Worm (Caenorhabditis elegans) whole organism, L2 larva: ENCODE data around the gene str-228.
"Not testable (repeated sequence)": the region's sequence is repeated elsewhere in the genome, so short reads cannot be mapped to it uniquely, and the experiment has no call there.

Experiments used
- ama-1 ChIP-seq: fragments of 150-350 bp; optimal IDR thresholded peaks from 2 replicates; lab custom pipeline; 2018; ENCODE audit warnings: inconsistent platforms
- crh-2 ChIP-seq: sonication (generic microtip); optimal IDR thresholded peaks from 2 replicates; lab custom pipeline; 2017; ENCODE audit warnings: missing biosample characterization, missing genetic modification characterization
- elt-1 ChIP-seq: fragments of 150-350 bp; optimal IDR thresholded peaks from 2 replicates; lab custom pipeline; 2014; ENCODE audit warnings: missing biosample characterization, missing genetic modification characterization
- fos-1 ChIP-seq: fragments of 150-350 bp; optimal IDR thresholded peaks from 2 replicates; lab custom pipeline; 2014; ENCODE audit warnings: missing biosample characterization, missing genetic modification characterization
- lin-11 ChIP-seq: fragments of 150-350 bp; sonication (generic microtip); optimal IDR thresholded peaks from 2 replicates; lab custom pipeline; 2014; ENCODE audit warnings: missing biosample characterization, missing genetic modification characterization, inconsistent platforms, mixed read lengths
- lin-13 ChIP-seq: fragments of 150-350 bp; optimal IDR thresholded peaks from 2 replicates; lab custom pipeline; 2014; ENCODE audit warnings: missing biosample characterization, missing genetic modification reagents, missing genetic modification characterization
- lin-39 ChIP-seq: fragments of 150-350 bp; optimal IDR thresholded peaks from 2 replicates; lab custom pipeline; 2014; ENCODE audit warnings: missing biosample characterization, missing genetic modification reagents, missing genetic modification characterization
- mbf-1 ChIP-seq: sonication (generic microtip); optimal IDR thresholded peaks from 2 replicates; lab custom pipeline; 2017; ENCODE audit warnings: missing biosample characterization, missing genetic modification characterization
- mdl-1 ChIP-seq, 2 experiments: fragments of 150-350 bp in 1 of 2; sonication (generic microtip) in 1 of 2; optimal IDR thresholded peaks; 2 replicates each; lab custom pipeline; 2017; ENCODE audit warnings: missing biosample characterization in 2 of 2, missing genetic modification characterization in 2 of 2
- nhr-10 ChIP-seq: sonication (generic microtip); optimal IDR thresholded peaks from 2 replicates; lab custom pipeline; 2017; ENCODE audit warnings: missing biosample characterization, missing genetic modification characterization
- nhr-11 ChIP-seq: fragments of 150-350 bp; optimal IDR thresholded peaks from 2 replicates; lab custom pipeline; 2014; ENCODE audit warnings: missing biosample characterization, missing genetic modification characterization
- nhr-129 ChIP-seq: fragments of 150-350 bp; optimal IDR thresholded peaks from 2 replicates; lab custom pipeline; 2014; ENCODE audit warnings: missing biosample characterization, missing genetic modification characterization
- nhr-237 ChIP-seq: fragments of 150-350 bp; optimal IDR thresholded peaks from 2 replicates; lab custom pipeline; 2014; ENCODE audit warnings: missing biosample characterization, missing genetic modification characterization
- skn-1 ChIP-seq: sonication (generic microtip); optimal IDR thresholded peaks from 2 replicates; lab custom pipeline; 2017; ENCODE audit warnings: missing biosample characterization, missing genetic modification characterization
- snpc-4 ChIP-seq: fragments of 150-350 bp; optimal IDR thresholded peaks from 2 replicates; lab custom pipeline; 2014; ENCODE audit warnings: missing biosample characterization, missing genetic modification characterization
- unc-39 ChIP-seq: fragments of 150-350 bp; optimal IDR thresholded peaks from 2 replicates; lab custom pipeline; 2014; ENCODE audit warnings: missing biosample characterization, missing genetic modification characterization
- zag-1 ChIP-seq: fragments of 150-350 bp; optimal IDR thresholded peaks from 2 replicates; lab custom pipeline; 2014; ENCODE audit warnings: missing biosample characterization, missing genetic modification characterization
- ztf-11 ChIP-seq: sonication (generic microtip); optimal IDR thresholded peaks from 2 replicates; lab custom pipeline; 2017; ENCODE audit warnings: missing biosample characterization, missing genetic modification characterization
- ztf-4 ChIP-seq: fragments of 150-350 bp; optimal IDR thresholded peaks from 2 replicates; lab custom pipeline; 2014; ENCODE audit warnings: missing biosample characterization, missing genetic modification characterization

str-228 gene

ce11 chrV:3557422-3557821 lies 47.4 kb downstream of the str-228 start, which contains the start of gene grl-31:
grl-31 (minus strand) TSS chrV:3557778.
- TF ChIP-seq nhr-129 (tag; lab: Kevin White, UChicago) = no peak
- no peak for TF ChIP-seq lin-39
- TF ChIP-seq ztf-11 = no peak
- no peak for TF ChIP-seq nhr-10
- TF ChIP-seq snpc-4 = no peak
- TF ChIP-seq nhr-11 = no peak
- TF ChIP-seq ztf-4 (tag; lab: Kevin White, UChicago) = no peak
- no peak for TF ChIP-seq ama-1
- TF ChIP-seq fos-1 (tag; lab: Kevin White, UChicago) = no peak
- no peak for TF ChIP-seq crh-2
- TF ChIP-seq lin-13 (GFP tag; lab: Kevin White, UChicago) = no peak
- TF ChIP-seq unc-39 (tag; lab: Kevin White, UChicago) = no peak
- TF ChIP-seq nhr-237 = no peak
- TF ChIP-seq elt-1 = no peak
- TF ChIP-seq skn-1 (tag; lab: Kevin White, UChicago) = no peak
- TF ChIP-seq mdl-1 (tag; optimal IDR thresholded peaks at IDR 0.05; lab: Kevin White, UChicago) = no peak
- TF ChIP-seq mbf-1 (tag; lab: Kevin White, UChicago) = no peak

ce11 chrV:3558744-3559143 lies 48.8 kb downstream of the str-228 start, which contains the start of gene T24A6.1:
T24A6.1 (plus strand) TSS chrV:3559044.
- TF ChIP-seq zag-1; lin-39; lin-11 (tag; lab: Kevin White, UChicago): not testable (repeated sequence)
- TF ChIP-seq, all 48 proteins: peak for 0; not testable (repeated sequence) for 48
